Fruit fly (Drosophila melanogaster) whole organism, embryonic: Measurements from ENCODE around the gene Rrp47.

Source experiments
- Atf3 ChIP-seq: fragments of 200-800 bp; sonication (Bioruptor generic); optimal IDR thresholded peaks from 3 replicates; lab custom pipeline; 2016; ENCODE audit warnings: missing biosample characterization, missing genetic modification characterization
- Blimp-1 ChIP-seq: fragments of 200-800 bp; sonication (Bioruptor generic); optimal IDR thresholded peaks from 3 replicates; lab custom pipeline; 2018; ENCODE audit warnings: missing biosample characterization, missing genetic modification characterization, mild to moderate bottlenecking, moderate library complexity, missing genetic modification reagents
- CG12219 ChIP-seq: fragments of 200-800 bp; sonication (Bioruptor generic); optimal IDR thresholded peaks from 3 replicates; lab custom pipeline; 2018; ENCODE audit warnings: missing biosample characterization, mild to moderate bottlenecking, missing genetic modification characterization
- CG13287 ChIP-seq: fragments of 200-800 bp; sonication (Bioruptor generic); IDR thresholded peaks from 2 replicates; pipeline ENCODE4 v1.3.6; 2022; ENCODE audit warnings: missing biosample characterization, missing genetic modification characterization; ENCODE audit not compliant: partially characterized antibody
- CG13775 ChIP-seq: fragments of 200-800 bp; sonication (Bioruptor generic); optimal IDR thresholded peaks from 3 replicates; lab custom pipeline; 2017; ENCODE audit warnings: missing biosample characterization, mild to moderate bottlenecking, missing genetic modification characterization
- CG16863 ChIP-seq: fragments of 200-800 bp; sonication (Bioruptor generic); optimal IDR thresholded peaks from 3 replicates; lab custom pipeline; 2016; ENCODE audit warnings: missing biosample characterization, missing genetic modification characterization
- CG17186 ChIP-seq: fragments of 200-800 bp; sonication (Bioruptor generic); optimal IDR thresholded peaks from 3 replicates; lab custom pipeline; 2017; ENCODE audit warnings: missing biosample characterization, missing genetic modification reagents, missing genetic modification characterization
- CG17359 ChIP-seq: fragments of 200-800 bp; sonication (Bioruptor generic); optimal IDR thresholded peaks from 3 replicates; lab custom pipeline; 2018; ENCODE audit warnings: missing biosample characterization, mild to moderate bottlenecking, missing genetic modification characterization, moderate library complexity
- CG31365 ChIP-seq: fragments of 200-800 bp; sonication (Bioruptor generic); optimal IDR thresholded peaks from 2 replicates; lab custom pipeline; 2018; ENCODE audit warnings: missing biosample characterization, mild to moderate bottlenecking, missing genetic modification characterization
- CG4617 ChIP-seq: fragments of 200-800 bp; sonication (Bioruptor generic); optimal IDR thresholded peaks from 3 replicates; lab custom pipeline; 2016; ENCODE audit warnings: missing biosample characterization, missing genetic modification characterization, borderline replicate concordance
- CG5953 ChIP-seq: fragments of 200-800 bp; sonication (Bioruptor generic); IDR thresholded peaks from 2 replicates; pipeline ENCODE4 v1.3.6; 2022; ENCODE audit warnings: missing biosample characterization, missing genetic modification characterization
- CG6854 ChIP-seq: fragments of 200-800 bp; sonication (Bioruptor generic); optimal IDR thresholded peaks from 3 replicates; lab custom pipeline; 2017; ENCODE audit warnings: missing biosample characterization, mild to moderate bottlenecking, missing genetic modification characterization
- CG8388 ChIP-seq: fragments of 200-800 bp; sonication (Bioruptor generic); optimal IDR thresholded peaks from 2 replicates; lab custom pipeline; 2019; ENCODE audit warnings: missing biosample characterization, mild to moderate bottlenecking, missing genetic modification characterization, moderate library complexity
- CTCF ChIP-seq: fragments of 200-800 bp; sonication (Bioruptor generic); optimal IDR thresholded peaks from 2 replicates; lab custom pipeline; 2017; ENCODE audit warnings: missing biosample characterization, mild to moderate bottlenecking, missing genetic modification characterization, moderate library complexity
- Dfd ChIP-seq, 2 experiments: fragments of >200 bp; optimal IDR thresholded peaks; 2 replicates each; lab custom pipeline; 2017; ENCODE audit warnings: missing biosample characterization in 2 of 2, missing genetic modification characterization in 2 of 2
- Doc3 ChIP-seq: fragments of 200-800 bp; sonication (Bioruptor generic); IDR thresholded peaks from 3 replicates; pipeline ENCODE4 v1.3.6; 2022; ENCODE audit warnings: missing biosample characterization, missing genetic modification characterization; ENCODE audit not compliant: partially characterized antibody
- Dref ChIP-seq: fragments of 200-800 bp; sonication (Bioruptor generic); IDR thresholded peaks from 2 replicates; pipeline ENCODE4 v1.3.6; 2022; ENCODE audit warnings: missing biosample characterization, missing genetic modification characterization
- Eip74EF ChIP-seq, 2 experiments: fragments of 200-800 bp in 1 of 2; fragments of >200 bp in 1 of 2; sonication (Bioruptor generic) in 1 of 2; optimal IDR thresholded peaks; 2 replicates each; lab custom pipeline; 2017 to 2019; ENCODE audit warnings: missing biosample characterization in 2 of 2, missing genetic modification characterization in 2 of 2, mild to moderate bottlenecking in 1 of 2, moderate library complexity in 1 of 2
- HLH4C ChIP-seq: fragments of 200-800 bp; sonication (Bioruptor generic); IDR thresholded peaks from 3 replicates; pipeline ENCODE4 v1.3.6; 2022; ENCODE audit warnings: missing biosample characterization, missing genetic modification characterization; ENCODE audit not compliant: partially characterized antibody
- Hey ChIP-seq: fragments of 200-800 bp; sonication (Bioruptor generic); optimal IDR thresholded peaks from 3 replicates; lab custom pipeline; 2018; ENCODE audit warnings: missing biosample characterization, mild to moderate bottlenecking, missing genetic modification characterization
- Kr ChIP-seq: fragments of 200-800 bp; sonication (Bioruptor generic); optimal IDR thresholded peaks from 2 replicates; lab custom pipeline; 2017; ENCODE audit warnings: missing biosample characterization, mild to moderate bottlenecking, missing genetic modification characterization
- Lpt ChIP-seq: fragments of >200 bp; optimal IDR thresholded peaks from 2 replicates; lab custom pipeline; 2018; ENCODE audit warnings: missing biosample characterization, missing genetic modification characterization
- MESR4 ChIP-seq: fragments of 200-800 bp; sonication (Bioruptor generic); optimal IDR thresholded peaks from 2 replicates; lab custom pipeline; 2018; ENCODE audit warnings: missing biosample characterization, mild to moderate bottlenecking, missing genetic modification characterization, moderate library complexity
- Mrtf ChIP-seq: fragments of 200-800 bp; sonication (Bioruptor generic); IDR thresholded peaks from 3 replicates; pipeline ENCODE4 v1.3.6; 2022; ENCODE audit warnings: missing biosample characterization, missing genetic modification characterization
- Nf-YB ChIP-seq: fragments of 200-800 bp; sonication (Bioruptor generic); optimal IDR thresholded peaks from 3 replicates; lab custom pipeline; 2019; ENCODE audit warnings: missing biosample characterization, mild to moderate bottlenecking, missing genetic modification characterization, moderate library complexity
- Opbp ChIP-seq: fragments of 200-800 bp; sonication (Bioruptor generic); IDR thresholded peaks from 3 replicates; pipeline ENCODE4 v1.3.6; 2022; ENCODE audit warnings: missing biosample characterization, missing genetic modification characterization; ENCODE audit not compliant: partially characterized antibody
- Stat92E ChIP-seq, 3 experiments: fragments of >200 bp in 2 of 3; fragments of 200-800 bp in 1 of 3; sonication (Bioruptor generic) in 1 of 3; optimal IDR thresholded peaks; 2 replicates each; lab custom pipeline; 2017 to 2019; ENCODE audit warnings: missing biosample characterization in 3 of 3, missing genetic modification characterization in 3 of 3, mild to moderate bottlenecking in 1 of 3, moderate library complexity in 1 of 3
- Taf1 ChIP-seq: fragments of 200-800 bp; sonication (Bioruptor generic); IDR thresholded peaks from 2 replicates; pipeline ENCODE4 v1.3.6; 2022; ENCODE audit warnings: missing biosample characterization, missing genetic modification characterization
- Xbp1 ChIP-seq: fragments of 200-800 bp; sonication (Bioruptor generic); optimal IDR thresholded peaks from 3 replicates; lab custom pipeline; 2016; ENCODE audit warnings: missing biosample characterization, mild to moderate bottlenecking, missing genetic modification characterization
- YL-1 ChIP-seq: fragments of 200-800 bp; sonication (Bioruptor generic); optimal IDR thresholded peaks from 3 replicates; lab custom pipeline; 2017; ENCODE audit warnings: missing biosample characterization, mild to moderate bottlenecking, missing genetic modification characterization
- br ChIP-seq: fragments of >200 bp; optimal IDR thresholded peaks from 2 replicates; lab custom pipeline; 2017
- chn ChIP-seq: fragments of 200-800 bp; sonication (Bioruptor generic); optimal IDR thresholded peaks from 2 replicates; lab custom pipeline; 2016; ENCODE audit warnings: missing biosample characterization, missing genetic modification characterization
- da ChIP-seq: fragments of 200-800 bp; sonication (Bioruptor generic); optimal IDR thresholded peaks from 2 replicates; lab custom pipeline; 2016; ENCODE audit warnings: missing biosample characterization, missing genetic modification characterization
- dpn ChIP-seq, 2 experiments: fragments of 200-800 bp; sonication (Bioruptor generic); optimal IDR thresholded peaks; 3 replicates each; lab custom pipeline; 2016; ENCODE audit warnings: missing biosample characterization in 2 of 2, missing genetic modification characterization in 2 of 2
- eyg ChIP-seq: fragments of 200-800 bp; sonication (Bioruptor generic); optimal IDR thresholded peaks from 3 replicates; lab custom pipeline; 2016; ENCODE audit warnings: missing biosample characterization, missing genetic modification characterization
- fd3F ChIP-seq: fragments of 200-800 bp; sonication (Bioruptor generic); optimal IDR thresholded peaks from 2 replicates; lab custom pipeline; 2018; ENCODE audit warnings: missing biosample characterization, mild to moderate bottlenecking, missing genetic modification characterization, moderate library complexity
- ham ChIP-seq: fragments of 200-800 bp; sonication (Bioruptor generic); IDR thresholded peaks from 2 replicates; pipeline ENCODE4 v1.3.6; 2022; ENCODE audit warnings: missing biosample characterization, missing genetic modification characterization
- ind ChIP-seq: fragments of 200-800 bp; sonication (Bioruptor generic); optimal IDR thresholded peaks from 3 replicates; lab custom pipeline; 2016; ENCODE audit warnings: missing biosample characterization, missing genetic modification characterization
- maf-S ChIP-seq: fragments of 200-800 bp; sonication (Bioruptor generic); optimal IDR thresholded peaks from 2 replicates; lab custom pipeline; 2016; ENCODE audit warnings: missing biosample characterization, missing genetic modification characterization
- onecut ChIP-seq: fragments of 200-800 bp; sonication (Bioruptor generic); IDR thresholded peaks from 2 replicates; pipeline ENCODE4 v1.3.6; 2022; ENCODE audit warnings: missing biosample characterization, missing genetic modification characterization
- sc ChIP-seq, 3 experiments: fragments of >200 bp in 2 of 3; fragments of 200-800 bp in 1 of 3; sonication (Bioruptor generic) in 1 of 3; optimal IDR thresholded peaks; 2 replicates in 2 of 3; 3 replicates in 1 of 3; lab custom pipeline; 2017; ENCODE audit warnings: mild to moderate bottlenecking in 1 of 3, missing biosample characterization in 1 of 3, missing genetic modification characterization in 1 of 3, missing genetic modification reagents in 1 of 3
- sd ChIP-seq: fragments of 200-800 bp; sonication (Bioruptor generic); optimal IDR thresholded peaks from 3 replicates; lab custom pipeline; 2018; ENCODE audit warnings: missing biosample characterization, mild to moderate bottlenecking, missing genetic modification characterization, moderate library complexity
- sens-2 ChIP-seq: fragments of 200-800 bp; sonication (Bioruptor generic); IDR thresholded peaks from 2 replicates; pipeline ENCODE4 v1.3.6; 2022; ENCODE audit warnings: missing biosample characterization, missing genetic modification characterization
- ssp ChIP-seq: fragments of 200-800 bp; sonication (Bioruptor generic); IDR thresholded peaks from 2 replicates; pipeline ENCODE4 v1.3.6; 2022; ENCODE audit warnings: missing biosample characterization, missing genetic modification characterization
- sug ChIP-seq: fragments of 200-800 bp; optimal IDR thresholded peaks from 2 replicates; lab custom pipeline; 2019; ENCODE audit warnings: missing biosample characterization, mild to moderate bottlenecking, missing genetic modification characterization, moderate library complexity
- tll ChIP-seq, 2 experiments: fragments of 200-800 bp in 1 of 2; fragments of >200 bp in 1 of 2; sonication (Bioruptor generic) in 1 of 2; optimal IDR thresholded peaks; 2 replicates each; lab custom pipeline; 2017 to 2019; ENCODE audit warnings: missing biosample characterization in 2 of 2, missing genetic modification characterization in 2 of 2, mild to moderate bottlenecking in 1 of 2, moderate library complexity in 1 of 2
- trem ChIP-seq: fragments of 200-800 bp; optimal IDR thresholded peaks from 3 replicates; lab custom pipeline; 2019; ENCODE audit warnings: missing biosample characterization, mild to moderate bottlenecking, missing genetic modification characterization, moderate library complexity
- wek ChIP-seq: fragments of 200-800 bp; sonication (Bioruptor generic); optimal IDR thresholded peaks from 3 replicates; lab custom pipeline; 2018; ENCODE audit warnings: missing biosample characterization, mild to moderate bottlenecking, missing genetic modification characterization, moderate library complexity
- zen2 ChIP-seq: fragments of 200-800 bp; sonication (Bioruptor generic); IDR thresholded peaks from 3 replicates; pipeline ENCODE4 v1.3.6; 2022; ENCODE audit warnings: missing biosample characterization, missing genetic modification characterization; ENCODE audit not compliant: partially characterized antibody

The Rrp47 gene

dm6 chrX:15933504-15934225 lies 11.0 kb upstream of the Rrp47 start, which contains the start of gene Ranbp16:
Ranbp16 (minus strand) TSS chrX:15933867.
- TF ChIP-seq Lpt (GFP tag; lab: Kevin White, UChicago) = no peak
- no peak for TF ChIP-seq CG17359 (tag; lab: Kevin White, UChicago)
- TF ChIP-seq chn = no peak
- no peak for TF ChIP-seq Blimp-1
- no peak for TF ChIP-seq CG16863 (GFP tag; lab: Kevin White, UChicago)
- no peak for TF ChIP-seq CG31365 (tag; lab: Kevin White, UChicago)
- peak in 1 of 2 experiments; percentile 2 for TF ChIP-seq tll (GFP tag; optimal IDR thresholded peaks at IDR 0.05; lab: Kevin White, UChicago)
- TF ChIP-seq sug (tag; lab: Kevin White, UChicago) = no peak
- no peak for TF ChIP-seq Xbp1 (GFP tag; lab: Kevin White, UChicago)
- TF ChIP-seq dpn (GFP tag; optimal IDR thresholded peaks at IDR 0.05; lab: Kevin White, UChicago) = no peak
- no peak for TF ChIP-seq YL-1
- no peak for TF ChIP-seq zen2 (GFP tag; lab: Robert Waterston, UW)
- no peak for TF ChIP-seq Atf3 (GFP tag; lab: Kevin White, UChicago)
- TF ChIP-seq wek (GFP tag; lab: Kevin White, UChicago) = peak; percentile 16
- TF ChIP-seq Mrtf (GFP tag; lab: Robert Waterston, UW) = no peak
- no peak for TF ChIP-seq sc (optimal IDR thresholded peaks at IDR 0.05; lab: Kevin White, UChicago)
- TF ChIP-seq sc (GFP tag; optimal IDR thresholded peaks at IDR 0.05; lab: Kevin White, UChicago) = no peak
- TF ChIP-seq CG6854 (GFP tag; lab: Kevin White, UChicago) = no peak
- TF ChIP-seq CG12219 (GFP tag; lab: Kevin White, UChicago) = no peak
- TF ChIP-seq Doc3 (GFP tag; lab: Robert Waterston, UW) = no peak
- TF ChIP-seq CG13775 (GFP tag; lab: Kevin White, UChicago) = no peak
- peak; percentile 40 for TF ChIP-seq MESR4 (GFP tag; lab: Kevin White, UChicago)
- TF ChIP-seq ssp = peak; percentile 92
- TF ChIP-seq da = no peak
- no peak for TF ChIP-seq br (lab: Kevin White, UChicago)
- peak; percentile 19 for TF ChIP-seq CG4617 (GFP tag; lab: Kevin White, UChicago)
- TF ChIP-seq ind (GFP tag; lab: Kevin White, UChicago) = no peak
- TF ChIP-seq fd3F (GFP tag; lab: Kevin White, UChicago) = no peak
- no peak for TF ChIP-seq ham (GFP tag; lab: Robert Waterston, UW)
- TF ChIP-seq CG13287 (GFP tag; lab: Robert Waterston, UW) = no peak
- no peak for TF ChIP-seq Opbp (GFP tag; lab: Robert Waterston, UW)
- no peak for TF ChIP-seq CG17186 (GFP tag; lab: Kevin White, UChicago)
- no peak for TF ChIP-seq CTCF (GFP tag; lab: Kevin White, UChicago)
- TF ChIP-seq maf-S (GFP tag; lab: Kevin White, UChicago) = no peak
- no peak for TF ChIP-seq Stat92E (GFP tag; optimal IDR thresholded peaks at IDR 0.05; lab: Kevin White, UChicago)
- no peak for TF ChIP-seq Hey (tag; lab: Kevin White, UChicago)
- TF ChIP-seq Taf1 (GFP tag; lab: Robert Waterston, UW) = no peak
- TF ChIP-seq sens-2 (GFP tag; lab: Robert Waterston, UW) = no peak
- TF ChIP-seq CG8388 (GFP tag; lab: Kevin White, UChicago) = no peak
- TF ChIP-seq Kr = no peak
- peak; percentile 69 for TF ChIP-seq HLH4C (GFP tag; lab: Robert Waterston, UW)
- TF ChIP-seq Eip74EF (GFP tag; optimal IDR thresholded peaks at IDR 0.05; lab: Kevin White, UChicago) = peak in 1 of 2 experiments; percentile 3
- TF ChIP-seq Nf-YB (GFP tag; lab: Kevin White, UChicago) = no peak
- no peak for TF ChIP-seq eyg (GFP tag; lab: Kevin White, UChicago)
- TF ChIP-seq trem (tag; lab: Kevin White, UChicago) = no peak
- TF ChIP-seq sd (tag; lab: Kevin White, UChicago) = no peak
- no peak for TF ChIP-seq onecut (GFP tag; lab: Robert Waterston, UW)
- no peak for TF ChIP-seq CG5953 (GFP tag; lab: Robert Waterston, UW)
- no peak for TF ChIP-seq Dfd (GFP tag; optimal IDR thresholded peaks at IDR 0.05; lab: Kevin White, UChicago)
- TF ChIP-seq Dref = 0 out of 2 replicates have a peak, but pooled peaks have one; percentile 29
